Worm (Caenorhabditis elegans) whole organism, L4 larva: ENCODE data around the gene tars-1.
A peak's percentile ranks its signal among the peaks of the same experiment; 100 is the strongest.

Source experiments
- D1046.2 ChIP-seq: fragments of 200-800 bp; sonication (Bioruptor generic); IDR thresholded peaks from 2 replicates; pipeline ENCODE4 v1.3.6; 2022; ENCODE audit warnings: missing genetic modification characterization, missing compliant biosample characterization
- F10B5.3 ChIP-seq: sonication (generic microtip); optimal IDR thresholded peaks from 2 replicates; lab custom pipeline; 2016; ENCODE audit warnings: mild to moderate bottlenecking, missing genetic modification characterization, missing compliant biosample characterization
- F44E2.7 ChIP-seq: fragments of 200-800 bp; sonication (Bioruptor generic); IDR thresholded peaks from 2 replicates; pipeline ENCODE4 v2.1.2; 2022; ENCODE audit warnings: missing genetic modification characterization, missing compliant biosample characterization
- F49E8.2 ChIP-seq: sonication (generic microtip); optimal IDR thresholded peaks from 2 replicates; lab custom pipeline; 2016; ENCODE audit warnings: missing compliant biosample characterization, mild to moderate bottlenecking, missing genetic modification characterization, borderline replicate concordance
- R02D3.7 ChIP-seq: fragments of 150-350 bp; sonication (generic microtip); optimal IDR thresholded peaks from 3 replicates; lab custom pipeline; 2014; ENCODE audit warnings: missing biosample characterization, missing genetic modification characterization
- Y75B8A.6 ChIP-seq: fragments of 200-800 bp; sonication (Bioruptor generic); IDR thresholded peaks from 2 replicates; pipeline ENCODE4 v1.3.6; 2022; ENCODE audit warnings: missing genetic modification reagents, missing genetic modification characterization, missing compliant biosample characterization
- ZK337.2 ChIP-seq: fragments of 200-800 bp; sonication (Bioruptor generic); IDR thresholded peaks from 2 replicates; pipeline ENCODE4 v1.3.6; 2022; ENCODE audit warnings: missing genetic modification reagents, missing genetic modification characterization, missing compliant biosample characterization
- ZK546.5 ChIP-seq, 2 experiments: sonication (generic microtip); optimal IDR thresholded peaks; 2 replicates each; lab custom pipeline; 2017; ENCODE audit warnings: missing biosample characterization in 2 of 2, missing genetic modification characterization in 2 of 2
- aha-1 ChIP-seq: fragments of 150-350 bp; peaks from one replicate; lab custom pipeline; 2014; ENCODE audit warnings: missing biosample characterization, missing genetic modification characterization
- ama-1 ChIP-seq: fragments of 150-350 bp; optimal IDR thresholded peaks from 2 replicates; lab custom pipeline; 2014; ENCODE audit warnings: inconsistent platforms, mixed read lengths
- arid-1 ChIP-seq: fragments of 200-800 bp; sonication (Bioruptor generic); conservative IDR thresholded peaks from 2 replicates; pipeline ENCODE4 v1.3.6; 2022; ENCODE audit warnings: missing genetic modification reagents, missing genetic modification characterization, missing compliant biosample characterization
- ceh-20 ChIP-seq: fragments of 200-800 bp; sonication (Bioruptor generic); IDR thresholded peaks from 2 replicates; pipeline ENCODE4 v1.3.6; 2022; ENCODE audit warnings: missing genetic modification reagents, missing genetic modification characterization, missing compliant biosample characterization
- ceh-28 ChIP-seq: fragments of 150-350 bp; optimal IDR thresholded peaks from 2 replicates; lab custom pipeline; 2014; ENCODE audit warnings: missing biosample characterization, missing genetic modification reagents, missing genetic modification characterization
- ceh-32 ChIP-seq: sonication (generic microtip); optimal IDR thresholded peaks from 2 replicates; lab custom pipeline; 2016; ENCODE audit warnings: mild to moderate bottlenecking, missing genetic modification characterization, missing compliant biosample characterization; ENCODE audit not compliant: poor library complexity
- ces-1 ChIP-seq: fragments of 150-350 bp; sonication (generic microtip); optimal IDR thresholded peaks from 4 replicates; lab custom pipeline; 2014; ENCODE audit warnings: missing biosample characterization, missing genetic modification reagents, missing genetic modification characterization
- cey-2 ChIP-seq: sonication (generic microtip); optimal IDR thresholded peaks from 3 replicates; lab custom pipeline; 2017; ENCODE audit warnings: missing genetic modification characterization, mild to moderate bottlenecking, missing compliant biosample characterization, antibody characterized with exemption, borderline replicate concordance; ENCODE audit not compliant: insufficient read depth
- ctbp-1 ChIP-seq: fragments of 200-800 bp; sonication (Bioruptor generic); IDR thresholded peaks from 2 replicates; pipeline ENCODE4 v1.3.6; 2022; ENCODE audit warnings: missing genetic modification reagents, missing genetic modification characterization, missing compliant biosample characterization
- daf-16 ChIP-seq, 3 experiments: sonication (generic microtip); optimal IDR thresholded peaks; 2 replicates each; lab custom pipeline; 2016 to 2017; ENCODE audit warnings: missing genetic modification characterization in 3 of 3, missing genetic modification reagents in 3 of 3, mild to moderate bottlenecking in 2 of 3, missing compliant biosample characterization in 2 of 3, missing biosample characterization in 1 of 3, moderate library complexity in 1 of 3
- dmd-9 ChIP-seq: fragments of 200-800 bp; sonication (Bioruptor generic); IDR thresholded peaks from 2 replicates; pipeline ENCODE4 v1.3.6; 2022; ENCODE audit warnings: missing genetic modification reagents, missing genetic modification characterization, missing compliant biosample characterization
- egl-27 ChIP-seq: sonication (generic microtip); optimal IDR thresholded peaks from 3 replicates; lab custom pipeline; 2017; ENCODE audit warnings: missing biosample characterization, missing genetic modification reagents, missing genetic modification characterization
- fkh-10 ChIP-seq: fragments of 150-350 bp; optimal IDR thresholded peaks from 2 replicates; lab custom pipeline; 2014; ENCODE audit warnings: missing biosample characterization, missing genetic modification reagents, missing genetic modification characterization
- gei-8 ChIP-seq: fragments of 200-800 bp; sonication (Bioruptor generic); optimal IDR thresholded peaks from 2 replicates; lab custom pipeline; 2018; ENCODE audit warnings: mild to moderate bottlenecking, missing genetic modification characterization, missing compliant biosample characterization
- hmg-1.1 ChIP-seq: fragments of 200-800 bp; sonication (Bioruptor generic); IDR thresholded peaks from 2 replicates; pipeline ENCODE4 v1.3.6; 2022; ENCODE audit warnings: missing genetic modification reagents, missing genetic modification characterization, missing compliant biosample characterization
- lim-7 ChIP-seq: fragments of 200-800 bp; sonication (Bioruptor generic); IDR thresholded peaks from 2 replicates; pipeline ENCODE4 v1.3.6; 2022; ENCODE audit warnings: missing genetic modification characterization, missing compliant biosample characterization
- lin-1 ChIP-seq: fragments of 200-800 bp; sonication (Bioruptor generic); IDR thresholded peaks from 2 replicates; pipeline ENCODE4 v1.3.6; 2022; ENCODE audit warnings: missing genetic modification reagents, missing genetic modification characterization, missing compliant biosample characterization
- lin-13 ChIP-seq: fragments of 150-350 bp; optimal IDR thresholded peaks from 2 replicates; lab custom pipeline; 2014; ENCODE audit warnings: missing biosample characterization, missing genetic modification reagents, missing genetic modification characterization
- lin-29 ChIP-seq: fragments of 200-800 bp; sonication (Bioruptor generic); IDR thresholded peaks from 2 replicates; pipeline ENCODE4 v1.3.6; 2022; ENCODE audit warnings: missing genetic modification reagents, missing genetic modification characterization, missing compliant biosample characterization
- lin-38 ChIP-seq: fragments of 200-800 bp; sonication (Bioruptor generic); IDR thresholded peaks from 2 replicates; pipeline ENCODE4 v1.3.6; 2022; ENCODE audit warnings: missing genetic modification reagents, missing genetic modification characterization, missing compliant biosample characterization
- lin-39 ChIP-seq: fragments of 150-350 bp; optimal IDR thresholded peaks from 2 replicates; lab custom pipeline; 2014; ENCODE audit warnings: missing biosample characterization, missing genetic modification reagents, missing genetic modification characterization
- lsy-2 ChIP-seq, 2 experiments: fragments of 150-350 bp in 1 of 2; sonication (generic microtip) in 1 of 2; optimal IDR thresholded peaks; 2 replicates each; lab custom pipeline; 2014 to 2017; ENCODE audit warnings: missing biosample characterization in 2 of 2, missing genetic modification characterization in 2 of 2
- mdl-1 ChIP-seq, 2 experiments: fragments of 150-350 bp in 1 of 2; sonication (generic microtip) in 1 of 2; optimal IDR thresholded peaks; 2 replicates each; lab custom pipeline; 2014 to 2017; ENCODE audit warnings: missing biosample characterization in 2 of 2, missing genetic modification characterization in 2 of 2
- mdt-29 ChIP-seq: fragments of 200-800 bp; sonication (Bioruptor generic); IDR thresholded peaks from 2 replicates; pipeline ENCODE4 v1.3.6; 2022; ENCODE audit warnings: missing genetic modification reagents, missing genetic modification characterization, missing compliant biosample characterization
- mxl-3 ChIP-seq: fragments of 200-800 bp; sonication (Bioruptor generic); optimal IDR thresholded peaks from 2 replicates; lab custom pipeline; 2018; ENCODE audit warnings: mild to moderate bottlenecking, missing genetic modification characterization, missing compliant biosample characterization
- nhr-42 ChIP-seq: fragments of 200-800 bp; sonication (Bioruptor generic); IDR thresholded peaks from 2 replicates; pipeline ENCODE4 v1.3.6; 2022; ENCODE audit warnings: missing genetic modification characterization, missing compliant biosample characterization
- nhr-76 ChIP-seq: fragments of 150-350 bp; optimal IDR thresholded peaks from 2 replicates; lab custom pipeline; 2014; ENCODE audit warnings: missing biosample characterization, missing genetic modification characterization
- pha-4 ChIP-seq, 2 experiments: fragments of 150-350 bp in 1 of 2; fragments of 200-800 bp in 1 of 2; sonication (Bioruptor generic) in 1 of 2; IDR thresholded peaks in 1 of 2; optimal IDR thresholded peaks in 1 of 2; 2 replicates each; pipeline versions ENCODE4 v1.3.6 to Lab custom; 2014 to 2022; ENCODE audit warnings: missing genetic modification characterization in 2 of 2, missing genetic modification reagents in 2 of 2, missing biosample characterization in 1 of 2, missing compliant biosample characterization in 1 of 2
- php-3 ChIP-seq: fragments of 200-800 bp; sonication (Bioruptor generic); IDR thresholded peaks from 2 replicates; pipeline ENCODE4 v1.3.6; 2022; ENCODE audit warnings: missing genetic modification reagents, missing genetic modification characterization, missing compliant biosample characterization
- pqm-1 ChIP-seq: sonication (generic microtip); optimal IDR thresholded peaks from 2 replicates; lab custom pipeline; 2017; ENCODE audit warnings: missing biosample characterization, missing genetic modification characterization
- set-16 ChIP-seq: fragments of 200-800 bp; sonication (Bioruptor generic); IDR thresholded peaks from 2 replicates; pipeline ENCODE4 v1.3.6; 2022; ENCODE audit warnings: missing genetic modification reagents, missing genetic modification characterization, missing compliant biosample characterization
- snpc-1.2 ChIP-seq: fragments of 200-800 bp; sonication (Bioruptor generic); IDR thresholded peaks from 2 replicates; pipeline ENCODE4 v1.3.6; 2022; ENCODE audit warnings: missing genetic modification reagents, missing genetic modification characterization, missing compliant biosample characterization
- unc-62 ChIP-seq, 3 experiments: fragments of 150-350 bp in 1 of 3; sonication (generic microtip); optimal IDR thresholded peaks in 2 of 3; peaks in 1 of 3; 1 replicate in 1 of 3; 2 replicates in 2 of 3; lab custom pipeline; 2014 to 2017; ENCODE audit warnings: missing biosample characterization in 3 of 3, missing genetic modification characterization in 3 of 3, missing genetic modification reagents in 3 of 3, missing genotype in 1 of 3
- zfp-3 ChIP-seq: fragments of 200-800 bp; sonication (Bioruptor generic); conservative IDR thresholded peaks from 2 replicates; pipeline ENCODE4 v1.3.6; 2022; ENCODE audit warnings: missing genetic modification reagents, missing genetic modification characterization, missing compliant biosample characterization
- zip-11 ChIP-seq: fragments of 200-800 bp; sonication (Bioruptor generic); IDR thresholded peaks from 2 replicates; pipeline ENCODE4 v1.3.6; 2022; ENCODE audit warnings: missing genetic modification characterization, missing compliant biosample characterization
- ztf-11 ChIP-seq: fragments of 150-350 bp; optimal IDR thresholded peaks from 2 replicates; lab custom pipeline; 2014; ENCODE audit warnings: missing biosample characterization, missing genetic modification characterization

The tars-1 gene

DNA sequence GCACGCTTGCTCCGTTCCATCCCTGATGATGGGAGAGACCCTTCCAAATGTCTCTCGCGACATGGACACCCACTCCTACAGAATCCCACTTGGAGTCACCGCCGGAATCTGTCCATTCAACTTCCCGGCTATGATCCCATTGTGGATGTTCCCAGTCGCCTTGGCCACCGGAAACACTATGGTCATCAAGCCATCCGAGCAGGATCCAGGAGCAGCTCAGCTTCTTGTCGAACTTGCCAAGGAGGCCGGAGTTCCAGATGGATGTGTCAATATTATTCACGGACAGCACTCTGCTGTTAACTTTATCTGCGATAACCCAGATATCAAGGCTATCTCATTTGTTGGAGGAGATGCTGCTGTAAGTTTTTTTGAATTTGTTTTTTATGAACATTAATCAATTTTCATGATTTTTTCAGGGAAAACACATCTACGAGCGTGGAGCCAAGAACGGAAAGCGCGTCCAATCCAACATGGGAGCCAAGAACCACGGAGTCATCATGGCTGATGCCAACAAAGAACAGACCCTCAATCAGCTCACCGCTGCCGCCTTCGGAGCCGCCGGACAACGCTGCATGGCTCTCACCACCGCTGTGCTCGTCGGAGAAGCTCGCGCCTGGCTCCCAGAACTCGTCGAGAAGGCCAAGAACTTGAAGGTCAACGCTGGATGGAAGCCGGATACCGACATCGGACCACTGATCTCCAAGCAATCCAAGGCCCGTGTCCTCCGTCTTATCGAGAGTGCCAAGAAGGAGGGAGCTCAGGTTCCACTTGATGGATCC, 34.5 kb upstream of the tars-1 start:
- TF ChIP-seq aha-1 (tag; lab: Kevin White, UChicago) (peak; percentile 96), lsy-2 (tag; optimal IDR thresholded peaks at IDR 0.05; lab: Kevin White, UChicago) (no peak), egl-27 (tag; lab: Kevin White, UChicago) (no peak), D1046.2 (GFP tag; lab: Robert Waterston, UW) (0 out of 2 replicates have a peak, but pooled peaks have one; percentile 33), zfp-3 (no peak), snpc-1.2 (GFP tag; lab: Robert Waterston, UW) (no peak), mdl-1 (tag; optimal IDR thresholded peaks at IDR 0.05; lab: Kevin White, UChicago) (no peak), daf-16 (GFP tag; optimal IDR thresholded peaks at IDR 0.05; lab: Kevin White, UChicago) (no peak), daf-16 (tag; optimal IDR thresholded peaks at IDR 0.05; lab: Kevin White, UChicago) (no peak), F10B5.3 (tag; lab: Kevin White, UChicago) (no peak), lin-13 (GFP tag; lab: Kevin White, UChicago) (no peak), mxl-3 (no peak), set-16 (GFP tag; lab: Robert Waterston, UW) (peak; percentile 94), ZK546.5 (tag; optimal IDR thresholded peaks at IDR 0.05; lab: Kevin White, UChicago) (no peak), ama-1 (lab: Kevin White, UChicago) (no peak), unc-62 (GFP tag; optimal IDR thresholded peaks at IDR 0.05 in 1 of 2; lab: Kevin White, UChicago) (peak in 1 of 2 experiments; percentile 69), unc-62 (tag; optimal IDR thresholded peaks at IDR 0.05; lab: Kevin White, UChicago) (no peak), fkh-10 (no peak), lin-29 (no peak)

DNA sequence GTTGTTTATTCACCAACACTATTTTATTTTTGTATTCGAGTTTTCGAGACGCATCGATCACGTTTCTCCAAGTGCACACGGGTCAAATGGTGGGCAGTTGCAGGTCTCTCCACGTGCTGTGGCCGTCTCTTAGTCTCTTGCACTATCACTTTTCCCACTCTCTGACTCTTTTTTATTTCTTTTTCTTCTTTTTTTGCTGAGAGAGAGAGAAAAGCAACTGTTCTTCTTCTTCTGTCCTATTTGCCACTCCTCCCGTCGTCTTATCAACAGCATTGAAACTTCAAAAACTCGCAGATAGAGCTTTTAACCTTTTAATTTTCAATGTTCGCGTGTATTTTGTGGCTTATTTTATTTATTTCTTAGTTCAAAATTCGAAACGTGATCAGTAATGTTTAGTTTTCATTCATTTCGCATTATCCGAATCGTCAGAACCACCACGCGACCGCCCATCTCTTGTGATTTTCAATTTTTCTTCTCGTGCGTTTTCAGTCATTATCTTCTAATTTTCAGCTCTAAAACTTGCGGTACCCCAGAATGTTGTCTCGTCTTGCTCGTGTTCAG, 33.2 kb upstream of the tars-1 start, which contains the start of gene alh-8:
alh-8 (plus strand) TSS at position 511 of the 561 bp plus-strand sequence.
- TF ChIP-seq ZK337.2 (GFP tag; lab: Robert Waterston, UW), result no peak
- no peak for TF ChIP-seq lim-7
- TF ChIP-seq F44E2.7 (GFP tag; lab: Robert Waterston, UW), result no peak
- no peak for TF ChIP-seq dmd-9 (GFP tag; lab: Robert Waterston, UW)
- TF ChIP-seq gei-8, result no peak
- TF ChIP-seq mdt-29 (GFP tag; lab: Robert Waterston, UW), result peak; percentile 72
- TF ChIP-seq zip-11 (GFP tag; lab: Robert Waterston, UW), result no peak
- TF ChIP-seq pha-4 (GFP tag; IDR thresholded peaks at IDR 0.05; lab: Robert Waterston, UW), result peak; percentile 56; the same call in 1 of the 2 replicates
- TF ChIP-seq pha-4 (tag; optimal IDR thresholded peaks at IDR 0.05; lab: Kevin White, UChicago), result no peak
- peak; percentile 19; the same call in 1 of the 2 replicates for TF ChIP-seq lin-1
- TF ChIP-seq snpc-1.2 (GFP tag; lab: Robert Waterston, UW), result no peak
- 0 out of 2 replicates have a peak, but pooled peaks have one; percentile 41 for TF ChIP-seq php-3 (GFP tag; lab: Robert Waterston, UW)
- no peak for TF ChIP-seq lin-13 (GFP tag; lab: Kevin White, UChicago)
- no peak for TF ChIP-seq egl-27 (tag; lab: Kevin White, UChicago)
- no peak for TF ChIP-seq lin-39
- no peak for TF ChIP-seq unc-62 (GFP tag; optimal IDR thresholded peaks at IDR 0.05 in 1 of 2; lab: Kevin White, UChicago)
- no peak for TF ChIP-seq unc-62 (tag; optimal IDR thresholded peaks at IDR 0.05; lab: Kevin White, UChicago)
- peak in 1 of 2 experiments; percentile 39 for TF ChIP-seq lsy-2 (tag; optimal IDR thresholded peaks at IDR 0.05; lab: Kevin White, UChicago)
- TF ChIP-seq ceh-20 (GFP tag; lab: Robert Waterston, UW), result no peak
- TF ChIP-seq ctbp-1, result no peak
- no peak for TF ChIP-seq arid-1 (GFP tag; lab: Robert Waterston, UW)
- no peak for TF ChIP-seq ceh-32 (tag; lab: Kevin White, UChicago)
- TF ChIP-seq hmg-1.1 (GFP tag; lab: Robert Waterston, UW), result no peak
- TF ChIP-seq ama-1 (lab: Kevin White, UChicago), result peak; percentile 64
- TF ChIP-seq cey-2, result no peak
- TF ChIP-seq Y75B8A.6 (GFP tag; lab: Robert Waterston, UW), result 0 out of 2 replicates have a peak, but pooled peaks have one; percentile 48
- no peak for TF ChIP-seq R02D3.7 (tag; lab: Kevin White, UChicago)
- peak; percentile 57 for TF ChIP-seq pqm-1 (tag; lab: Kevin White, UChicago)
- no peak for TF ChIP-seq nhr-76 (tag; lab: Kevin White, UChicago)
- no peak for TF ChIP-seq F49E8.2 (tag; lab: Kevin White, UChicago)
- no peak for TF ChIP-seq F10B5.3 (tag; lab: Kevin White, UChicago)
- TF ChIP-seq lin-38, result peak; percentile 50
- TF ChIP-seq ceh-28 (tag; lab: Kevin White, UChicago), result no peak
- TF ChIP-seq ces-1 (GFP tag; lab: Kevin White, UChicago), result no peak
- TF ChIP-seq lin-29, result no peak
- no peak for TF ChIP-seq nhr-42 (GFP tag; lab: Robert Waterston, UW)
- TF ChIP-seq ztf-11, result no peak
